Worm (Caenorhabditis elegans) whole organism, early embryonic: ENCODE results near the gene irld-49.

Experiments
- B0310.2 ChIP-seq: sonication (generic microtip); optimal IDR thresholded peaks from 2 replicates; lab custom pipeline; 2016; ENCODE audit warnings: mild to moderate bottlenecking, missing genetic modification characterization, missing compliant biosample characterization
- ama-1 ChIP-seq: fragments of 150-350 bp; optimal IDR thresholded peaks from 2 replicates; lab custom pipeline; 2014
- flt-1 ChIP-seq: fragments of 200-800 bp; sonication (Bioruptor generic); IDR thresholded peaks from 2 replicates; pipeline ENCODE4 v1.3.6; 2022; ENCODE audit warnings: missing genetic modification characterization, missing compliant biosample characterization
- scrt-1 ChIP-seq: fragments of 200-800 bp; sonication (Bioruptor generic); IDR thresholded peaks from 2 replicates; pipeline ENCODE4 v1.3.6; 2022; ENCODE audit warnings: missing genetic modification characterization, missing compliant biosample characterization
- sea-1 ChIP-seq: fragments of 200-800 bp; sonication (Bioruptor generic); conservative IDR thresholded peaks from 2 replicates; pipeline ENCODE4 v1.3.6; 2022; ENCODE audit warnings: missing genetic modification characterization, missing compliant biosample characterization
- tbx-11 ChIP-seq: fragments of 200-800 bp; sonication (Bioruptor generic); IDR thresholded peaks from 2 replicates; pipeline ENCODE4 v1.3.6; 2022; ENCODE audit warnings: missing genetic modification characterization, missing compliant biosample characterization

ce11 chrII:2940747-2941146, 3.2 kb upstream of the irld-49 start, which contains the start of gene irld-66:
- TF ChIP-seq ama-1 (lab: Kevin White, UChicago): no peak
- TF ChIP-seq B0310.2 (tag; lab: Kevin White, UChicago): no peak
- no peak for TF ChIP-seq scrt-1 (GFP tag; lab: Robert Waterston, UW)
- TF ChIP-seq flt-1 (GFP tag; lab: Robert Waterston, UW): no peak
- no peak for TF ChIP-seq tbx-11 (GFP tag; lab: Robert Waterston, UW)
- no peak for TF ChIP-seq sea-1
